Fruit fly (Drosophila melanogaster) whole organism: ENCODE data around the gene Mnn1.
A peak's percentile ranks its signal among the peaks of the same experiment; 100 is the strongest.

Experiments
- CG8478 ChIP-seq: fragments of >200 bp; optimal IDR thresholded peaks from 2 replicates; lab custom pipeline; 2018; ENCODE audit warnings: inconsistent platforms
- Dll ChIP-seq: fragments of >200 bp; optimal IDR thresholded peaks from 2 replicates; lab custom pipeline; 2017
- EcR ChIP-seq, 2 experiments: fragments of >200 bp; optimal IDR thresholded peaks; 2 replicates each; lab custom pipeline; 2017; ENCODE audit warnings: missing biosample characterization in 2 of 2, missing genetic modification characterization in 2 of 2, missing genetic modification reagents in 2 of 2
- pan ChIP-seq: fragments of >200 bp; optimal IDR thresholded peaks from 2 replicates; lab custom pipeline; 2017
- psq ChIP-seq: fragments of >200 bp; optimal IDR thresholded peaks from 2 replicates; lab custom pipeline; 2017
- usp ChIP-seq: fragments of >200 bp; optimal IDR thresholded peaks from 2 replicates; lab custom pipeline; 2017; ENCODE audit warnings: missing biosample characterization, missing genetic modification characterization, mixed read lengths

Gene Mnn1

DNA sequence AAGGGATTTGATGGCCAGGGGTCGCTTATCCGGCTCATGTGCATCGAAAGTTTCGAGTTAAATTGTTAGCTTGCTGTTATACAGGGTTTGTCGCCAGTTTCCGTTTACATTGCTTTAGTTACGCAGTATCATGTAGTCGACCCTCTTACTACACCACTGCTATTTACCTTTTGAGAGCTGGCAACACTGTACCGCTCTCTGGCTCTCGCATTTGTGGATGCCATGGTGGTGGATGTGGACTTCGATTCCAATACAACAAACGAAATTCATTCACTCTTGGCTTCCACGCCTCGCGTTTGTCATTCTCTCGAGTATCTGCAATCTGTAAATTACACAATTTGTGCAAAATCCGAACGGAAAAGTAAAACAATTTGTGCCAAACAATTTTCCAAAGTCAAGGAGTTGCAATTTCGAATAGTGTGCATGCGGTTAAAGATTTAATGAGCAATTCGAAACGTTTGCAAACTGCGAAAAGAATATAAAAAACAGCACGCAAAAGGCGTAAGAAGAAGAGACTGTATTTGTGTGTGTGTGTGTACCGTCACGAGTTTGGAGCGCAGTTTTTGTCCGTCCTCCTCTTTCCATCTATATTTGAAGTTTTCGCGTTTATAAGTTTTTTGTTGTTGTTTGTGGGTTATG lies 7.0 kb upstream of the Mnn1 start:
- TF ChIP-seq CG8478: no peak
- no peak for TF ChIP-seq Dll (lab: Kevin White, UChicago)
- no peak for TF ChIP-seq usp (GFP tag; lab: Kevin White, UChicago)
- no peak for TF ChIP-seq EcR (GFP tag; optimal IDR thresholded peaks at IDR 0.05; lab: Kevin White, UChicago)
- peak; percentile 92 for TF ChIP-seq pan (lab: Kevin White, UChicago)
- TF ChIP-seq psq (lab: Kevin White, UChicago): no peak

DNA sequence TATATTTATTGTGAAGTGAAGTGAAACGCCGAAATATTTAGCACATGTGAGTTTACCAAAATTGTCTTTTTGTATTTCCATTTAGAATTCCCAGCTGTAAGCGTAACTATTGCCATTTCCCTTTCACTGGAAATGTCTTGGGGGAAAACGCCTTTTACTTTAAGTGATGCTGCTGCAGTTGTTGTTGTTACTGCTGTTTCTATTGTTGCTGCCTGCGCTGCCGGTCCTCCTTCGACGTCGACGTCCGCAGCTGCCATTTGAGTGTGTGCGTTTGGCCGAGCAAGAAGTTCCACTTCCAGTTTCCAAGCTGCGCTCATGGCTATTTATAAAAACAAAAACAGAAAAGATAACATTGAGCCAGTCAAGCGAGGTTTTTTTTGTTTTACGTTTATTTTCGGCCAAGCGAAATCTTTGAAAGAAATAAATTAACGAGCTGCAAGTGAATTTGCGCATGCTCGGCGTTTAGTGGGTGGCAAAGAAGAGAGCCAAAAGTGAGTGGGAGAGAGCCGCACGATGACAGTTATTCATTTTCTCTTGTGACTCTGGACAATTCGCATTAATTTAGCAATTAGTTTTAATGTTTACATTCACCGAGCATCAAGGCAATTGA lies 6.3 kb upstream of the Mnn1 start:
- TF ChIP-seq CG8478: no peak

DNA sequence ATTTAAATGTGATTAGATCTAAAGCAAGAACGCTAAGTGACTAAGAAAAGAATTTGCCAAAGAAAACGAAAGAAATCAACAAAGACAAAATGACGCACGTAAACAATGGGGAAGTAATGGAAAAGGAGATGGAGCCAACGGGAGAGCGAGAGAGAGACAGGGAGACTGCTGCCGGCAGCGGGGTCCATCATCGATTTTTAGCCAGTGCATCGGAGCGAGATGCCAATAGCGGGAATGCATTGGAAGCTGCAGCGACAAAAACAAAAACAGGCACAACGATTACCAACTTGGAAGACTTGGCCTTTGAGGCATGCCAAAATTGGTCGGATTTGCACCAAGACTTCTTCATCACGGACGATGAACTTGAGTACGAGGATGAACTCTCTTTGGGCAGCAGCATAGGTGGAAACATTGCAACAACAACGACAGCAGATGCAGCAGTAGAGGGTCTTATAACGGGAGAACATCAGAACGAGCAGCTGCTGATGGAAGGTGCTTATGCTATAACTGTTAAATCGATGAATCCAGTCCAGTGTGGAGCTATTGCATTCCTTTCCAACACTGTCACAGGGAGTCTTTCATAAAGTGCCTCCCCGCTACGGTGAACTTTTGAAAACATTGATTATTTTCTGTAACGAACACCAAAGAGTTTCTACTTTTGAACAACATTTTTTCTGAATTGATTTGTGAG lies 5.5 kb upstream of the Mnn1 start:
- TF ChIP-seq pan (lab: Kevin White, UChicago) (no peak), Dll (lab: Kevin White, UChicago) (no peak), psq (lab: Kevin White, UChicago) (no peak), CG8478 (no peak), usp (GFP tag; lab: Kevin White, UChicago) (no peak)

DNA sequence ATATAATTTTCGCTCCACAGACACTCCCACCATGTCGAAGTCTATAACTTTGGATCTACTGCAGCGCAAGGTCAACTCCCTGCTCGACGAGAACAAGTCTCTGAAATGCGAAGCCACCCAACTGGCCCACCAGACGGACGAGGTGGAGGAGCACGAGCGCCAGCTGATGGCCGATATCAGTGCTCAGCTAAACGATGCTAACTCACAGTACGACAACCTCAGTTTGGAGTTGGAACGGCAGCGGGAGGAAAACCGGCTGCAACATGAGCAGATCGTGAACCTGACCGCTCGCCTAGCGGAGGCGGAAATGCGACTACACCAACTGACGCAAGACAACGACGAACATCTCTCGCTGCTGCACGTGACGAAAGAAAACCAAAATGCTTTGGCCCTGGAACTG lies 4.4 kb upstream of the Mnn1 start:
- TF ChIP-seq Dll (lab: Kevin White, UChicago) (no peak), EcR (GFP tag; optimal IDR thresholded peaks at IDR 0.05; lab: Kevin White, UChicago) (no peak)

DNA sequence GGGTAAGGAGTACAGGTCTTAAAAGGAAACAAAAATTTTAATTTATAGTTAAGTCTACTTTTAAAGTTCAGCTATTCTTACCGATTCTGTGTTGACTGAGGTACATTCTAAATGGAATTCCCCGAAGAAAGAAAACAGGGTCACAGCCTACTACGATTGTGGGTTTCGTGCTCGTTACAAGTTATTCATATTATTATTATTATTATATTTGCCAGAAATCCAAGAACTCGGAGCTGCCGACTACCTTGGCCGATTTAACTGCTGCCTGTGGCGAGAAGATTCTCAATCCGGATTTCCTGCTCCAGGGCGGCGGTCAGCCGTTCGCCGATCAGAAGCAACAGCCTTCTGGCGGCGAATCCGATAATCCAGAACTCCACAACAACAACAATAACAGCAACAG lies 4.7 kb downstream of the Mnn1 start, which contains the start of gene Mst27D:
Gene Mst27D (minus strand): TSS at position 101 of the 400 bp plus-strand sequence.
- TF ChIP-seq usp (GFP tag; lab: Kevin White, UChicago): no peak
- no peak for TF ChIP-seq CG8478
- TF ChIP-seq pan (lab: Kevin White, UChicago): no peak
- no peak for TF ChIP-seq EcR (GFP tag; optimal IDR thresholded peaks at IDR 0.05; lab: Kevin White, UChicago)
- TF ChIP-seq psq (lab: Kevin White, UChicago): no peak
- TF ChIP-seq Dll (lab: Kevin White, UChicago): no peak

DNA sequence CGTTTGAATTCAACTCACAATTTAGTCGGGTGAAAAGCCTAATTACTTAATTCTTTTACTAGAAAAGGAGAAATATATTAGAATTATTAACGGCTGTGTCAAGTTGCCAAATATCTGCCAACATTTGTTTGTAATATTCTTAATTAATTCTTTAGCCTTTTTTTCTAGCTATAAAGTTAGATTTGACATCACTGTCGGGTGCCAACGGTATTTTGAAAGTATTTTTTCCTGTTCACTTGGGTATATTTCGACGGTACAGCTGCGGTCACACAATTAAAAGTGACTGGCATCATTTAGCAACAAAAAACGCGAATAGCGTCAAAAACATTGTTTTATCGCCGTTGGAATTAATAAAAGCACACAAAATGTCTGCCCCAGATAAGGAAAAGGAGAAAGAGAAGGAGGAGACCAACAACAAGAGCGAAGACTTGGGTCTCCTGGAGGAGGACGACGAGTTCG lies 7.6 kb downstream of the Mnn1 start, which contains the start of gene Sem1:
Gene Sem1 (plus strand): TSS at position 266 of the 459 bp plus-strand sequence.
- TF ChIP-seq usp (GFP tag; lab: Kevin White, UChicago) (no peak), EcR (GFP tag; optimal IDR thresholded peaks at IDR 0.05; lab: Kevin White, UChicago) (no peak), psq (lab: Kevin White, UChicago) (no peak), CG8478 (no peak), Dll (lab: Kevin White, UChicago) (no peak), pan (lab: Kevin White, UChicago) (no peak)

DNA sequence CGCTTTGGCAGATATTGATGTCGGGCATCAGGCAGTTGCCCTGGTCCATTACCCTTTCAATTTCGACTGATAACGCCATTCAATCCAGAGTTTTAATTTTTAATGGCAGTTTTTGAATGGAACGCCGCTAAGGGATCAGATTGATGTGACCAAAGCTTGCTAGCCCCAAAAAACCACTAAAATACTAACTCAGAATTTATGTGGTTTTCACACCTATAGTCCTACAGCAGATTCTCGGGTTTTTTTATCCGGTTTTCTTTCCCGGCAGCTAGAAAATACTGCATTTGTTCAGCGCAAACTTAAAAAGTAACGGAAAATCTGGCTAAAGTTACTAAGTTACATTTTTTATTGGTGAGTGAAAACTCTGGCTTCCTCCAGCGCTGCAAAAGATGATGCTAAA lies 9.6 kb downstream of the Mnn1 start, which contains the start of gene Nuf2:
Gene Nuf2 (minus strand): TSS at position 151 of the 400 bp plus-strand sequence.
- TF ChIP-seq EcR (GFP tag; optimal IDR thresholded peaks at IDR 0.05; lab: Kevin White, UChicago): no peak
- TF ChIP-seq psq (lab: Kevin White, UChicago): no peak

DNA sequence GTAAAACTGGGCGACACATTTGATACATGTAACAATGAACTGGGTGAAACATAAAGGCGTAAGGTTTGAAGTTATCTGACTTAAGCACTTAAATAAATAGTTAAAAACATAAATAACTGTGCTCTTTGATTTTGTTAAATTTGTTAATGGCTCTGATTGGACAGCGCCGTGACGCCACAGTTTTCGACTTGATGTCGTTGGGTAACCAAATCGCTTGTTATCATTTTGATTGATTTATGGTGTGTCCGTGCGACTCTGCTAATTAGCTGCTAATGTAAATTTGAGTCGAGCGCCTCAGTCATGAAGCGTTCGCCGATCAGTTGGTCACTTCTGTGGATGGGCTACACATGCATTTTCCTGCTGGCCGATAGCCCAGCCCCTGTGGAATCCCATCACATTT lies 11.6 kb downstream of the Mnn1 start, which contains the start of gene Ugt307A1:
Gene Ugt307A1 (plus strand): TSS at position 301 of the 400 bp plus-strand sequence.
- TF ChIP-seq usp (GFP tag; lab: Kevin White, UChicago) (no peak), pan (lab: Kevin White, UChicago) (no peak), CG8478 (no peak), EcR (GFP tag; optimal IDR thresholded peaks at IDR 0.05; lab: Kevin White, UChicago) (no peak), psq (lab: Kevin White, UChicago) (no peak), Dll (lab: Kevin White, UChicago) (no peak)

DNA sequence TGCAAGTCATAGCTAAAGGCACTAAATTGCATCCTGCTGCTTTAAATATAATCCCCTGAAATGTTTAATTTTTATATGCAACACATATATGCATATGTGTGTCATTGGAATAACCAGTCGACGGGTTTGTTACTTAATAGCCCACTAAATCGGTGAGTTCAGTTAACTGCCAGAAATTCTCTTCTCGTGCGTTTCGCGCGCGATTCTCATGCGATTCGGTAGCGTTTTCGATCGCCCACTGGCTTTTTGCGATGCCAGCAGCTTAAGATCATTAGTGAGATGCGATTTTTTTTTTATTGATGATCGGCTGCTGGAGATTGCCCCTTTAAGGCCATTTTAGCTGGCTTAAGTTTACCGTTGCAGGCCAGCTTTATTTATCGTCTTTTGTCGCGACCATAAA lies 15.1 kb downstream of the Mnn1 start:
- TF ChIP-seq CG8478: no peak
- TF ChIP-seq pan (lab: Kevin White, UChicago): no peak
- TF ChIP-seq EcR (GFP tag; optimal IDR thresholded peaks at IDR 0.05; lab: Kevin White, UChicago): no peak
- no peak for TF ChIP-seq psq (lab: Kevin White, UChicago)
- TF ChIP-seq usp (GFP tag; lab: Kevin White, UChicago): no peak

DNA sequence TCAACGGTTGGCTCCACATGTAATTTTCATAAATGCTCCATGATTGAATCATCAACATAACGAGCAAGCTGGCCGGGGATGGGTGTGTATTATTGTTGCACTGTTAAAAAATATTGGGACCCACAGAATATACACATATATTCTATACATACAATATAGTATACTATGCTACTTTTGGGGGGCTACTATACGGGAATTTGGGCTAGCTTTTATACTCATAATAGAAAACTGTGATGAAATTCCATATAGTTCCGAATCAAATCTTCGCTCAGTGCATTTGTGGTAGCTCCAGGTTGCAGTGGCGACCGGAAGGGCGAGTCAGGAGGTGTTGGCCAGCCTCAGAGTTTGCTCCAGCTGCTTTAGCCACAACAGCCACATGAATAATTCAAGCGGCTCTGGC lies 15.8 kb downstream of the Mnn1 start:
- TF ChIP-seq CG8478 (no peak), Dll (lab: Kevin White, UChicago) (no peak), usp (GFP tag; lab: Kevin White, UChicago) (no peak), EcR (GFP tag; optimal IDR thresholded peaks at IDR 0.05; lab: Kevin White, UChicago) (no peak), pan (lab: Kevin White, UChicago) (no peak)

DNA sequence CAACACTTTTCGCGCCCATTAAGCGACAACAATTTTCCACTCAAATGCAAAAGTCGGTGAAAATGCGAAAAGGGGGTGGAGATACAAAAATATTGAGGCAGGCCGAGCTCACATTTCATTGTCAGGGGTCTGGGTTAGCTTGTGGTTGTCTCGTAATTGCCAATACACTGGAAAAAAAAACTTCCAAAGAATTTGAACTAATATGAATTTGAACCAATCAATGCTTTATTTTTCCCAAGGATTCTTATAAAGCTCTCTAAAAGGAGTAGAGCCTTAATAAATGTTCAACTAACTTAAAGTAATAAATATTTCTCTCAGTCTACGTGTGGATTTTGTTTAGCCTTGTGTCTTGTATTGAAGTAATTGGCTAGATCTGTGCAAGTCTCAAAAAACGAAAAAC lies 16.9 kb downstream of the Mnn1 start:
- TF ChIP-seq EcR (GFP tag; optimal IDR thresholded peaks at IDR 0.05; lab: Kevin White, UChicago): no peak
- TF ChIP-seq Dll (lab: Kevin White, UChicago): no peak
- no peak for TF ChIP-seq psq (lab: Kevin White, UChicago)
- TF ChIP-seq pan (lab: Kevin White, UChicago): no peak
- no peak for TF ChIP-seq usp (GFP tag; lab: Kevin White, UChicago)
- TF ChIP-seq CG8478: no peak
